Fruit fly (Drosophila melanogaster) whole organism, embryonic: Measurements from ENCODE around the gene Vm26Ab.

Experiments used
- Atf3 ChIP-seq: fragments of 200-800 bp; sonication (Bioruptor generic); optimal IDR thresholded peaks from 3 replicates; lab custom pipeline; 2016; ENCODE audit warnings: missing biosample characterization, missing genetic modification characterization
- Atf6 ChIP-seq: fragments of 200-800 bp; sonication (Bioruptor generic); IDR thresholded peaks from 2 replicates; pipeline ENCODE4 v1.3.6; 2022; ENCODE audit warnings: missing biosample characterization, missing genetic modification characterization
- B-H2 ChIP-seq: fragments of 200-800 bp; sonication (Bioruptor generic); optimal IDR thresholded peaks from 2 replicates; lab custom pipeline; 2018; ENCODE audit warnings: missing biosample characterization, mild to moderate bottlenecking, missing genetic modification characterization
- CG10543 ChIP-seq: fragments of 200-800 bp; sonication (Bioruptor generic); optimal IDR thresholded peaks from 3 replicates; lab custom pipeline; 2017; ENCODE audit warnings: missing biosample characterization, mild to moderate bottlenecking, missing genetic modification characterization, moderate library complexity
- CG10959 ChIP-seq: fragments of 200-800 bp; sonication (Bioruptor generic); IDR thresholded peaks from 2 replicates; pipeline ENCODE4 v1.3.6; 2022; ENCODE audit warnings: missing biosample characterization, missing genetic modification characterization
- CG14014 ChIP-seq: fragments of 200-800 bp; sonication (Bioruptor generic); IDR thresholded peaks from 2 replicates; pipeline ENCODE4 v1.3.6; 2022; ENCODE audit warnings: missing biosample characterization, missing genetic modification characterization
- CG14050 ChIP-seq: fragments of 200-800 bp; sonication (Bioruptor generic); IDR thresholded peaks from 3 replicates; pipeline ENCODE4 v1.3.6; 2022; ENCODE audit warnings: missing biosample characterization, missing genetic modification characterization
- CG15479 ChIP-seq: fragments of 200-800 bp; sonication (Bioruptor generic); optimal IDR thresholded peaks from 3 replicates; lab custom pipeline; 2019; ENCODE audit warnings: missing biosample characterization, mild to moderate bottlenecking, missing genetic modification characterization, moderate library complexity
- CG16813 ChIP-seq: fragments of 200-800 bp; sonication (Bioruptor generic); IDR thresholded peaks from 3 replicates; pipeline ENCODE4 v1.3.6; 2022; ENCODE audit warnings: missing biosample characterization, missing genetic modification characterization; ENCODE audit not compliant: partially characterized antibody
- CG1792 ChIP-seq: fragments of 200-800 bp; sonication (Bioruptor generic); optimal IDR thresholded peaks from 2 replicates; lab custom pipeline; 2016; ENCODE audit warnings: missing biosample characterization, missing genetic modification characterization
- CG1832 ChIP-seq: fragments of 200-800 bp; sonication (Bioruptor generic); optimal IDR thresholded peaks from 2 replicates; lab custom pipeline; 2017; ENCODE audit warnings: missing biosample characterization, mild to moderate bottlenecking, missing genetic modification characterization, inconsistent platforms
- CG34422 ChIP-seq: fragments of 200-800 bp; sonication (Bioruptor generic); IDR thresholded peaks from 3 replicates; pipeline ENCODE4 v1.3.6; 2022; ENCODE audit warnings: missing biosample characterization, missing genetic modification characterization
- CG43689 ChIP-seq: fragments of 200-800 bp; sonication (Bioruptor generic); IDR thresholded peaks from 2 replicates; pipeline ENCODE4 v1.3.6; 2022; ENCODE audit warnings: missing biosample characterization, missing genetic modification characterization
- CG6791 ChIP-seq: fragments of 200-800 bp; sonication (Bioruptor generic); IDR thresholded peaks from 3 replicates; pipeline ENCODE4 v1.3.6; 2022; ENCODE audit warnings: missing biosample characterization, missing genetic modification characterization; ENCODE audit not compliant: partially characterized antibody
- CG7745 ChIP-seq: fragments of 200-800 bp; sonication (Bioruptor generic); optimal IDR thresholded peaks from 2 replicates; lab custom pipeline; 2018; ENCODE audit warnings: missing biosample characterization, mild to moderate bottlenecking, missing genetic modification characterization, moderate library complexity
- CG7987 ChIP-seq: fragments of 200-800 bp; sonication (Bioruptor generic); optimal IDR thresholded peaks from 2 replicates; lab custom pipeline; 2018; ENCODE audit warnings: missing biosample characterization, mild to moderate bottlenecking, missing genetic modification characterization, moderate library complexity
- CrebB ChIP-seq: fragments of 200-800 bp; sonication (Bioruptor generic); optimal IDR thresholded peaks from 3 replicates; lab custom pipeline; 2018; ENCODE audit warnings: missing biosample characterization, mild to moderate bottlenecking, missing genetic modification characterization
- E2f1 ChIP-seq: fragments of 200-800 bp; sonication (Bioruptor generic); IDR thresholded peaks from 2 replicates; pipeline ENCODE4 v1.3.6; 2022; ENCODE audit warnings: missing biosample characterization, missing genetic modification characterization
- E2f2 ChIP-seq: fragments of 200-800 bp; sonication (Bioruptor generic); IDR thresholded peaks from 2 replicates; pipeline ENCODE4 v1.3.6; 2022; ENCODE audit warnings: missing biosample characterization, missing genetic modification characterization
- ERR ChIP-seq: fragments of 200-800 bp; sonication (Bioruptor generic); optimal IDR thresholded peaks from 2 replicates; lab custom pipeline; 2016; ENCODE audit warnings: missing biosample characterization, missing genetic modification characterization
- HmgZ ChIP-seq: fragments of 200-800 bp; sonication (Bioruptor generic); optimal IDR thresholded peaks from 2 replicates; lab custom pipeline; 2018; ENCODE audit warnings: missing biosample characterization, mild to moderate bottlenecking, missing genetic modification characterization
- Kr ChIP-seq: fragments of 200-800 bp; sonication (Bioruptor generic); optimal IDR thresholded peaks from 2 replicates; lab custom pipeline; 2017; ENCODE audit warnings: missing biosample characterization, mild to moderate bottlenecking, missing genetic modification characterization
- MBD-R2 ChIP-seq: fragments of 200-800 bp; sonication (Bioruptor generic); IDR thresholded peaks from 2 replicates; pipeline ENCODE4 v1.3.6; 2022; ENCODE audit warnings: missing biosample characterization, missing genetic modification characterization
- Med ChIP-seq: fragments of 200-800 bp; sonication (Bioruptor generic); peaks from one replicate; lab custom pipeline; 2016; ENCODE audit warnings: missing biosample characterization, missing genetic modification characterization, mild to moderate bottlenecking, inconsistent platforms, moderate library complexity
- Pdp1 ChIP-seq, 2 experiments: fragments of 200-800 bp; sonication (Bioruptor generic); optimal IDR thresholded peaks; 3 replicates each; lab custom pipeline; 2016; ENCODE audit warnings: missing biosample characterization in 2 of 2, missing genetic modification characterization in 2 of 2, mild to moderate bottlenecking in 1 of 2, moderate library complexity in 1 of 2
- Rfx ChIP-seq: fragments of 200-800 bp; sonication (Bioruptor generic); IDR thresholded peaks from 2 replicates; pipeline ENCODE4 v1.3.6; 2022; ENCODE audit warnings: missing biosample characterization, missing genetic modification characterization
- bbx ChIP-seq: fragments of 200-800 bp; sonication (Bioruptor generic); IDR thresholded peaks from 2 replicates; pipeline ENCODE4 v1.3.6; 2022; ENCODE audit warnings: missing biosample characterization, missing genetic modification characterization; ENCODE audit not compliant: partially characterized antibody
- cad ChIP-seq: fragments of >200 bp; optimal IDR thresholded peaks from 2 replicates; lab custom pipeline; 2017; ENCODE audit warnings: missing biosample characterization, missing genetic modification characterization
- chn ChIP-seq: fragments of 200-800 bp; sonication (Bioruptor generic); optimal IDR thresholded peaks from 2 replicates; lab custom pipeline; 2016; ENCODE audit warnings: missing biosample characterization, missing genetic modification characterization
- cwo ChIP-seq: fragments of 200-800 bp; sonication (Bioruptor generic); optimal IDR thresholded peaks from 3 replicates; lab custom pipeline; 2017; ENCODE audit warnings: missing biosample characterization, missing genetic modification characterization, mild to moderate bottlenecking, moderate library complexity, missing genetic modification reagents
- ftz-f1 ChIP-seq: fragments of 200-800 bp; sonication (Bioruptor generic); optimal IDR thresholded peaks from 2 replicates; lab custom pipeline; 2016; ENCODE audit warnings: missing biosample characterization, missing genetic modification characterization
- gro ChIP-seq: fragments of 200-800 bp; sonication (Bioruptor generic); optimal IDR thresholded peaks from 2 replicates; lab custom pipeline; 2016; ENCODE audit warnings: missing biosample characterization, missing genetic modification characterization
- ham ChIP-seq: fragments of 200-800 bp; sonication (Bioruptor generic); IDR thresholded peaks from 2 replicates; pipeline ENCODE4 v1.3.6; 2022; ENCODE audit warnings: missing biosample characterization, missing genetic modification characterization
- hkb ChIP-seq, 2 experiments: fragments of 200-800 bp in 1 of 2; fragments of >200 bp in 1 of 2; sonication (Bioruptor generic) in 1 of 2; IDR thresholded peaks in 1 of 2; optimal IDR thresholded peaks in 1 of 2; 2 replicates each; pipeline versions ENCODE4 v1.3.6 to Lab custom; 2017 to 2022; ENCODE audit warnings: missing biosample characterization in 1 of 2, missing genetic modification characterization in 1 of 2
- kay ChIP-seq: fragments of 200-800 bp; sonication (Bioruptor generic); optimal IDR thresholded peaks from 2 replicates; lab custom pipeline; 2016; ENCODE audit warnings: missing biosample characterization, missing genetic modification characterization
- ken ChIP-seq: fragments of 200-800 bp; sonication (Bioruptor generic); IDR thresholded peaks from 3 replicates; pipeline ENCODE4 v1.3.6; 2022; ENCODE audit warnings: missing biosample characterization, missing genetic modification characterization
- lola ChIP-seq, 3 experiments: fragments of >200 bp in 2 of 3; fragments of 200-800 bp in 1 of 3; sonication (Bioruptor generic) in 1 of 3; optimal IDR thresholded peaks; 2 replicates each; lab custom pipeline; 2017 to 2019; ENCODE audit warnings: missing biosample characterization in 3 of 3, missing genetic modification characterization in 3 of 3, mild to moderate bottlenecking in 1 of 3, moderate library complexity in 1 of 3
- mirr ChIP-seq: fragments of 200-800 bp; sonication (Bioruptor generic); optimal IDR thresholded peaks from 3 replicates; lab custom pipeline; 2018; ENCODE audit warnings: missing biosample characterization, mild to moderate bottlenecking, missing genetic modification characterization
- onecut ChIP-seq: fragments of 200-800 bp; sonication (Bioruptor generic); IDR thresholded peaks from 2 replicates; pipeline ENCODE4 v1.3.6; 2022; ENCODE audit warnings: missing biosample characterization, missing genetic modification characterization
- p53 ChIP-seq: fragments of 200-800 bp; sonication (Bioruptor generic); optimal IDR thresholded peaks from 2 replicates; lab custom pipeline; 2016; ENCODE audit warnings: missing biosample characterization, missing genetic modification characterization
- ranshi ChIP-seq: fragments of 200-800 bp; sonication (Bioruptor generic); IDR thresholded peaks from 2 replicates; pipeline ENCODE4 v1.3.6; 2022; ENCODE audit warnings: missing biosample characterization, missing genetic modification characterization
- sd ChIP-seq: fragments of 200-800 bp; sonication (Bioruptor generic); optimal IDR thresholded peaks from 3 replicates; lab custom pipeline; 2018; ENCODE audit warnings: missing biosample characterization, mild to moderate bottlenecking, missing genetic modification characterization, moderate library complexity
- so ChIP-seq: fragments of 200-800 bp; sonication (Bioruptor generic); IDR thresholded peaks from 3 replicates; pipeline ENCODE4 v1.3.6; 2022; ENCODE audit warnings: missing biosample characterization, missing genetic modification characterization
- sr ChIP-seq: fragments of 200-800 bp; sonication (Bioruptor generic); IDR thresholded peaks from 3 replicates; pipeline ENCODE4 v1.3.6; 2022; ENCODE audit warnings: missing biosample characterization, missing genetic modification characterization
- sug ChIP-seq: fragments of 200-800 bp; optimal IDR thresholded peaks from 2 replicates; lab custom pipeline; 2019; ENCODE audit warnings: missing biosample characterization, mild to moderate bottlenecking, missing genetic modification characterization, moderate library complexity
- yki ChIP-seq: fragments of >200 bp; optimal IDR thresholded peaks from 3 replicates; lab custom pipeline; 2018
- zen2 ChIP-seq: fragments of 200-800 bp; sonication (Bioruptor generic); IDR thresholded peaks from 3 replicates; pipeline ENCODE4 v1.3.6; 2022; ENCODE audit warnings: missing biosample characterization, missing genetic modification characterization; ENCODE audit not compliant: partially characterized antibody

Vm26Ab gene

dm6 chr2L:5944305-5945282, 12.2 kb upstream of the Vm26Ab start:
- TF ChIP-seq CG1792 (GFP tag; lab: Kevin White, UChicago) = peak; percentile 9
- TF ChIP-seq CG34422 (GFP tag; lab: Robert Waterston, UW) = peak; percentile 35; the same call in 1 of the 3 replicates
- peak; percentile 45; the same call in 1 of the 2 replicates for TF ChIP-seq Atf6 (GFP tag; lab: Robert Waterston, UW)
- TF ChIP-seq MBD-R2 (GFP tag; lab: Robert Waterston, UW) = peak; percentile 27; the same call in 1 of the 2 replicates
- no peak for TF ChIP-seq CrebB (tag; lab: Kevin White, UChicago)
- TF ChIP-seq onecut (GFP tag; lab: Robert Waterston, UW) = peak; percentile 18; the same call in 1 of the 2 replicates
- TF ChIP-seq mirr (GFP tag; lab: Kevin White, UChicago) = peak; percentile 78
- TF ChIP-seq CG10543 = peak; percentile 38
- 0 out of 2 replicates have a peak, but pooled peaks have one; percentile 5 for TF ChIP-seq CG14014
- TF ChIP-seq CG7745 (tag; lab: Kevin White, UChicago) = peak; percentile 3
- peak; percentile 21; the same call in 1 of the 2 replicates for TF ChIP-seq bbx (GFP tag; lab: Robert Waterston, UW)
- peak; percentile 97 for TF ChIP-seq sug (tag; lab: Kevin White, UChicago)
- peak; percentile 70 for TF ChIP-seq ERR (GFP tag; lab: Kevin White, UChicago)
- no peak for TF ChIP-seq CG43689
- peak in 1 of 2 experiments; percentile 98 for TF ChIP-seq Pdp1 (GFP tag; optimal IDR thresholded peaks at IDR 0.05; lab: Kevin White, UChicago)
- TF ChIP-seq Kr (GFP tag; lab: Kevin White, UChicago) = peak; percentile 7
- peak; percentile 47 for TF ChIP-seq chn (GFP tag; lab: Kevin White, UChicago)
- 0 out of 3 replicates have a peak, but pooled peaks have one; percentile 10 for TF ChIP-seq sr (GFP tag; lab: Robert Waterston, UW)
- TF ChIP-seq HmgZ (tag; lab: Kevin White, UChicago) = peak; percentile 53
- TF ChIP-seq cad = peak; percentile 32
- peak in 1 of 3 experiments; percentile 3 for TF ChIP-seq lola (GFP tag; optimal IDR thresholded peaks at IDR 0.05; lab: Kevin White, UChicago)
- TF ChIP-seq E2f1 = no peak
- TF ChIP-seq CG14050 (GFP tag; lab: Robert Waterston, UW) = no peak
- TF ChIP-seq CG16813 (GFP tag; lab: Robert Waterston, UW) = peak; percentile 46; the same call in 1 of the 3 replicates
- TF ChIP-seq CG15479 (GFP tag; lab: Kevin White, UChicago) = peak; percentile 14
- TF ChIP-seq CG7987 (GFP tag; lab: Kevin White, UChicago) = peak; percentile 73
- TF ChIP-seq p53 (GFP tag; lab: Kevin White, UChicago) = no peak
- TF ChIP-seq gro (GFP tag; lab: Kevin White, UChicago) = peak; percentile 67
- peak; percentile 47 for TF ChIP-seq CG1832 (GFP tag; lab: Kevin White, UChicago)
- TF ChIP-seq Rfx (GFP tag; lab: Robert Waterston, UW) = peak; percentile 21; the same call in 1 of the 2 replicates
- no peak for TF ChIP-seq hkb (optimal IDR thresholded peaks at IDR 0.05; lab: Kevin White, UChicago)
- TF ChIP-seq hkb (GFP tag; IDR thresholded peaks at IDR 0.05; lab: Robert Waterston, UW) = peak; percentile 63; the same call in 1 of the 2 replicates
- no peak for TF ChIP-seq ham (GFP tag; lab: Robert Waterston, UW)
- TF ChIP-seq CG10959 = 0 out of 2 replicates have a peak, but pooled peaks have one; percentile 14
- peak; percentile 38; the same call in 1 of the 2 replicates for TF ChIP-seq E2f2 (GFP tag; lab: Robert Waterston, UW)
- TF ChIP-seq zen2 (GFP tag; lab: Robert Waterston, UW) = peak; percentile 53; the same call in 2 of the 3 replicates
- peak; percentile 96 for TF ChIP-seq ftz-f1 (GFP tag; lab: Kevin White, UChicago)
- TF ChIP-seq ranshi (GFP tag; lab: Robert Waterston, UW) = peak; percentile 25; the same call in 1 of the 2 replicates
- peak; percentile 95 for TF ChIP-seq cwo
- peak; percentile 67 for TF ChIP-seq yki (lab: Kevin White, UChicago)
- TF ChIP-seq sd (tag; lab: Kevin White, UChicago) = peak; percentile 86
- TF ChIP-seq Atf3 (GFP tag; lab: Kevin White, UChicago) = no peak
- TF ChIP-seq CG6791 (GFP tag; lab: Robert Waterston, UW) = no peak
- TF ChIP-seq kay = peak; percentile 45
- peak; percentile 82 for TF ChIP-seq Med
- no peak for TF ChIP-seq ken (GFP tag; lab: Robert Waterston, UW)
- peak; percentile 48 for TF ChIP-seq B-H2 (GFP tag; lab: Kevin White, UChicago)
- peak; percentile 42; the same call in 1 of the 3 replicates for TF ChIP-seq so (GFP tag; lab: Robert Waterston, UW)
